Worm (Caenorhabditis elegans) whole organism, mixed stage, embryonic: ENCODE measurements around the gene D2089.8.

Source experiments
- M03D4.4 ChIP-seq: sonication (generic microtip); optimal IDR thresholded peaks from 2 replicates; lab custom pipeline; 2017; ENCODE audit warnings: mild to moderate bottlenecking, missing genetic modification characterization, missing compliant biosample characterization
- bed-3 ChIP-seq: fragments of 200-800 bp; sonication (Bioruptor generic); optimal IDR thresholded peaks from 3 replicates; lab custom pipeline; 2018; ENCODE audit warnings: mild to moderate bottlenecking, missing genetic modification characterization, moderate library complexity, missing compliant biosample characterization
- blmp-1 ChIP-seq: fragments of 150-350 bp; optimal IDR thresholded peaks from 2 replicates; lab custom pipeline; 2014; ENCODE audit warnings: missing biosample characterization, missing genetic modification characterization
- ceh-39 ChIP-seq: fragments of 150-350 bp; optimal IDR thresholded peaks from 2 replicates; lab custom pipeline; 2014; ENCODE audit warnings: missing biosample characterization, missing genetic modification characterization
- ceh-43 ChIP-seq: fragments of 200-800 bp; sonication (Bioruptor generic); optimal IDR thresholded peaks from 2 replicates; lab custom pipeline; 2018; ENCODE audit warnings: mild to moderate bottlenecking, missing genetic modification characterization, moderate library complexity, missing compliant biosample characterization
- ceh-83 ChIP-seq: fragments of 200-800 bp; sonication (Bioruptor generic); optimal IDR thresholded peaks from 2 replicates; lab custom pipeline; 2018; ENCODE audit warnings: mild to moderate bottlenecking, missing genetic modification characterization, missing compliant biosample characterization
- ces-1 ChIP-seq: fragments of 150-350 bp; optimal IDR thresholded peaks from 2 replicates; lab custom pipeline; 2014; ENCODE audit warnings: missing biosample characterization, missing genetic modification reagents, missing genetic modification characterization
- cnd-1 ChIP-seq: fragments of 200-800 bp; sonication (Bioruptor generic); optimal IDR thresholded peaks from 2 replicates; lab custom pipeline; 2018; ENCODE audit warnings: mild to moderate bottlenecking, missing genetic modification characterization, missing compliant biosample characterization
- drap-1 ChIP-seq: fragments of 200-800 bp; sonication (Bioruptor generic); optimal IDR thresholded peaks from 3 replicates; lab custom pipeline; 2018; ENCODE audit warnings: mild to moderate bottlenecking, missing genetic modification characterization, missing compliant biosample characterization
- elt-1 ChIP-seq: sonication (generic microtip); optimal IDR thresholded peaks from 2 replicates; lab custom pipeline; 2017; ENCODE audit warnings: missing genetic modification characterization, mild to moderate bottlenecking, missing compliant biosample characterization, antibody characterized with exemption, moderate library complexity, borderline replicate concordance; ENCODE audit not compliant: insufficient read depth
- elt-3 ChIP-seq: fragments of 150-350 bp; optimal IDR thresholded peaks from 2 replicates; lab custom pipeline; 2014; ENCODE audit warnings: missing biosample characterization, missing genetic modification characterization
- flh-1 ChIP-seq: fragments of 200-800 bp; sonication (Bioruptor generic); optimal IDR thresholded peaks from 2 replicates; lab custom pipeline; 2018; ENCODE audit warnings: mild to moderate bottlenecking, missing genetic modification characterization, moderate library complexity, missing compliant biosample characterization
- hlh-1 ChIP-seq: fragments of 150-350 bp; optimal IDR thresholded peaks from 2 replicates; lab custom pipeline; 2014; ENCODE audit warnings: missing biosample characterization, missing genetic modification reagents, missing genetic modification characterization
- lin-13 ChIP-seq: fragments of 150-350 bp; optimal IDR thresholded peaks from 2 replicates; lab custom pipeline; 2014; ENCODE audit warnings: missing biosample characterization, missing genetic modification characterization
- lsy-2 ChIP-seq: fragments of 150-350 bp; optimal IDR thresholded peaks from 2 replicates; lab custom pipeline; 2014; ENCODE audit warnings: missing biosample characterization, missing genetic modification characterization
- mab-5 ChIP-seq: fragments of 150-350 bp; optimal IDR thresholded peaks from 2 replicates; lab custom pipeline; 2014; ENCODE audit warnings: missing biosample characterization, missing genetic modification characterization
- mep-1 ChIP-seq: fragments of 150-350 bp; optimal IDR thresholded peaks from 2 replicates; lab custom pipeline; 2017; ENCODE audit warnings: missing biosample characterization, missing genetic modification reagents, missing genetic modification characterization, inconsistent platforms
- nhr-12 ChIP-seq: fragments of 150-350 bp; optimal IDR thresholded peaks from 2 replicates; lab custom pipeline; 2014; ENCODE audit warnings: missing biosample characterization, missing genetic modification characterization
- nhr-2 ChIP-seq: fragments of 150-350 bp; optimal IDR thresholded peaks from 2 replicates; lab custom pipeline; 2014; ENCODE audit warnings: missing biosample characterization, missing genetic modification characterization
- nhr-237 ChIP-seq: fragments of 150-350 bp; optimal IDR thresholded peaks from 2 replicates; lab custom pipeline; 2014; ENCODE audit warnings: missing biosample characterization, missing genetic modification characterization
- nhr-28 ChIP-seq: fragments of 150-350 bp; optimal IDR thresholded peaks from 2 replicates; lab custom pipeline; 2014; ENCODE audit warnings: missing biosample characterization, missing genetic modification characterization
- pha-4 ChIP-seq: fragments of 150-350 bp; optimal IDR thresholded peaks from 2 replicates; lab custom pipeline; 2018; ENCODE audit warnings: missing biosample characterization, missing genetic modification reagents, missing genetic modification characterization
- sem-2 ChIP-seq: fragments of 200-800 bp; sonication (Bioruptor generic); optimal IDR thresholded peaks from 2 replicates; lab custom pipeline; 2018; ENCODE audit warnings: mild to moderate bottlenecking, missing genetic modification characterization, missing compliant biosample characterization
- snpc-4 ChIP-seq: fragments of 150-350 bp; optimal IDR thresholded peaks from 2 replicates; lab custom pipeline; 2014; ENCODE audit warnings: missing biosample characterization, missing genetic modification characterization
- tbx-8 ChIP-seq: fragments of 200-800 bp; sonication (Bioruptor generic); optimal IDR thresholded peaks from 2 replicates; lab custom pipeline; 2018; ENCODE audit warnings: mild to moderate bottlenecking, missing genetic modification characterization, moderate library complexity, missing compliant biosample characterization
- unc-120 ChIP-seq: sonication (generic microtip); optimal IDR thresholded peaks from 2 replicates; lab custom pipeline; 2017; ENCODE audit warnings: missing genetic modification characterization, missing compliant biosample characterization; ENCODE audit not compliant: poor library complexity, severe bottlenecking
- unc-62 ChIP-seq: fragments of 150-350 bp; optimal IDR thresholded peaks from 2 replicates; lab custom pipeline; 2014; ENCODE audit warnings: missing biosample characterization, missing genetic modification reagents, missing genetic modification characterization
- zip-8 ChIP-seq: fragments of 150-350 bp; optimal IDR thresholded peaks from 2 replicates; lab custom pipeline; 2014; ENCODE audit warnings: missing biosample characterization, missing genetic modification characterization
- ztf-11 ChIP-seq: fragments of 150-350 bp; optimal IDR thresholded peaks from 2 replicates; lab custom pipeline; 2014; ENCODE audit warnings: missing biosample characterization, missing genetic modification characterization

The D2089.8 gene

DNA sequence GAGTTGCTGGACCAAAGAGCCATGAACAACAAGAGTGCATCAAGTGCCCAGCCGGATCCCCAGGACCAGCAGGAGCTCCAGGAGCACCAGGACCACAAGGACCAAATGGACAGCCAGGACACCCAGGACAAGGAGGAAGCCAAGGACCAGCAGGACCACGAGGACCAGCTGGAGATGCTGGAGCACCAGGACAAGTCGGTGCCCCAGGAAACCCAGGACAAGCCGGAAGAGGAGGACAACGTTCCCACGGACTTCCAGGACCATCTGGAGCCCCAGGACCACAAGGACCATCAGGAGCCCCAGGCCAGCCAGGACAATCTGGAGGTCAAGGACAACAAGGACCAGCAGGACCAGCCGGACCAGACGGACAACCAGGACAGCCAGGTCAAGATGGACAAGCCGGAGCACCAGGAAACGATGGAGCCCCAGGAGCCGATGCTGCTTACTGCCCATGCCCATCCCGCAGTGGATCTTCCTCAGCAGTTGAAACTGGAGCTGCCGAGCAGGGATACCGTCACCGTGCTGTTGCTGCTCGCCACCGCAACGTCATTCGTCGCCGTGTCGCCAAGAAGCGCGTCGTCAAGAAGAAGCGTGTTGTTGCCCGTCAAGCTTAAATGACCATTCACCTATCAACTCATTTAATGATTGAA lies 42.9 kb upstream of the D2089.8 start:
- TF ChIP-seq flh-1 (GFP tag; lab: Kevin White, UChicago) = no peak
- TF ChIP-seq tbx-8 (GFP tag; lab: Kevin White, UChicago) = no peak
- TF ChIP-seq nhr-237 = no peak
- no peak for TF ChIP-seq mab-5 (tag; lab: Kevin White, UChicago)
- no peak for TF ChIP-seq drap-1
- no peak for TF ChIP-seq nhr-2 (tag; lab: Kevin White, UChicago)
- no peak for TF ChIP-seq ceh-39 (tag; lab: Kevin White, UChicago)
- TF ChIP-seq elt-1 = no peak
- no peak for TF ChIP-seq ceh-43 (GFP tag; lab: Kevin White, UChicago)
- TF ChIP-seq unc-62 (GFP tag; lab: Kevin White, UChicago) = no peak
- TF ChIP-seq lsy-2 (tag; lab: Kevin White, UChicago) = no peak
- no peak for TF ChIP-seq ztf-11 (tag; lab: Kevin White, UChicago)
- TF ChIP-seq cnd-1 (tag; lab: Kevin White, UChicago) = no peak
- TF ChIP-seq, all 35 proteins: peak for 0

- TF ChIP-seq lin-13 (tag; lab: Kevin White, UChicago) (no peak), snpc-4 (tag; lab: Kevin White, UChicago) (no peak), nhr-2 (tag; lab: Kevin White, UChicago) (no peak), ces-1 (no peak), sem-2 (GFP tag; lab: Kevin White, UChicago) (no peak), unc-62 (GFP tag; lab: Kevin White, UChicago) (no peak), bed-3 (GFP tag; lab: Kevin White, UChicago) (no peak), nhr-237 (no peak), zip-8 (tag; lab: Kevin White, UChicago) (no peak), M03D4.4 (tag; lab: Kevin White, UChicago) (no peak), ztf-11 (tag; lab: Kevin White, UChicago) (no peak), elt-1 (no peak)
These were observed 42.1 kb upstream of the D2089.8 start, which contains the start of gene col-39 for ce11 chrII:10704575-10705170. col-39 (plus strand) TSS chrII:10704916.

- TF ChIP-seq ztf-11 (tag; lab: Kevin White, UChicago) = no peak
- no peak for TF ChIP-seq nhr-2 (tag; lab: Kevin White, UChicago)
- TF ChIP-seq mep-1 (tag; lab: Kevin White, UChicago) = no peak
- no peak for TF ChIP-seq snpc-4 (tag; lab: Kevin White, UChicago)
- no peak for TF ChIP-seq lsy-2 (tag; lab: Kevin White, UChicago)
- no peak for TF ChIP-seq nhr-28 (tag; lab: Kevin White, UChicago)
- TF ChIP-seq hlh-1 (tag; lab: Kevin White, UChicago) = no peak
- TF ChIP-seq ces-1 = no peak
- TF ChIP-seq drap-1 = no peak
- TF ChIP-seq ceh-83 (GFP tag; lab: Kevin White, UChicago) = no peak
- no peak for TF ChIP-seq pha-4 (tag; lab: Kevin White, UChicago)
- no peak for TF ChIP-seq bed-3 (GFP tag; lab: Kevin White, UChicago)
- no peak for TF ChIP-seq blmp-1 (tag; lab: Kevin White, UChicago)
- TF ChIP-seq mab-5 (tag; lab: Kevin White, UChicago) = no peak
- no peak for TF ChIP-seq elt-3 (tag; lab: Kevin White, UChicago)
- TF ChIP-seq sem-2 (GFP tag; lab: Kevin White, UChicago) = no peak
- no peak for TF ChIP-seq M03D4.4 (tag; lab: Kevin White, UChicago)
- TF ChIP-seq nhr-237 = no peak
- TF ChIP-seq, all 35 proteins: peak for 0
These were observed 41.2 kb upstream of the D2089.8 start, which contains the start of gene col-79 for ce11 chrII:10703594-10704384. col-79 (plus strand) TSS chrII:10703613.

DNA sequence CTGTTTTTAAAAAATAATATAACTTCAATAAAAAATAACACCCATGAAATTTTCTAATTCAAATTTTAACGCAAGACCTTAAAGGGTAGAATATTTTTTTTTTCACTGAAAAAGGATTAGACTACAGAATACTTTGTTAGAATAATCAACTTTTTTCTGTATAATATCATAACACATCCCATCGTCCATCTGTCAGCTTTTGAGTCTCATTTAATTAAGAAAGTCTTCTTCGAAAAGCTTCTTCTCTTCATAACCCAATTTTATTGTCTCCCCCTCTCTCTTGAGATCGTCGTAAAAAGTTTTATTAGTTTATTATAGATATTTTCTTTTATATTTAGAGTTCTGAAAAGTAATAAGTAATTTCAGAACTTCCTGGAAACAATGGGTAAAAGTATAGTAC lies 33.5 kb upstream of the D2089.8 start:
- TF ChIP-seq ces-1 = peak; percentile 96
- TF ChIP-seq nhr-12 (tag; lab: Kevin White, UChicago) = no peak
- TF ChIP-seq unc-120 (tag; lab: Kevin White, UChicago) = no peak
